Fruit fly (Drosophila melanogaster) whole organism, embryonic: Measurements from ENCODE around the gene CG10587.

Source experiments
- ATbp ChIP-seq: fragments of 200-800 bp; sonication (Bioruptor generic); optimal IDR thresholded peaks from 2 replicates; lab custom pipeline; 2017; ENCODE audit warnings: missing biosample characterization, mild to moderate bottlenecking, missing genetic modification characterization, missing genetic modification reagents
- Abd-B ChIP-seq: fragments of 200-800 bp; sonication (Bioruptor generic); optimal IDR thresholded peaks from 2 replicates; lab custom pipeline; 2018; ENCODE audit warnings: missing biosample characterization, mild to moderate bottlenecking, missing genetic modification characterization, moderate library complexity
- B-H1 ChIP-seq: fragments of 200-800 bp; sonication (Bioruptor generic); IDR thresholded peaks from 3 replicates; pipeline ENCODE4 v1.3.6; 2022; ENCODE audit warnings: missing biosample characterization, missing genetic modification characterization
- BtbVII ChIP-seq: fragments of 200-800 bp; sonication (Bioruptor generic); optimal IDR thresholded peaks from 3 replicates; lab custom pipeline; 2017; ENCODE audit warnings: missing biosample characterization, mild to moderate bottlenecking, missing genetic modification characterization
- CG1024 ChIP-seq: fragments of 200-800 bp; sonication (Bioruptor generic); IDR thresholded peaks from 2 replicates; pipeline ENCODE4 v1.3.6; 2022; ENCODE audit warnings: missing biosample characterization, missing genetic modification characterization
- CG10267 ChIP-seq: fragments of 200-800 bp; sonication (Bioruptor generic); optimal IDR thresholded peaks from 2 replicates; lab custom pipeline; 2018; ENCODE audit warnings: missing biosample characterization, mild to moderate bottlenecking, missing genetic modification characterization, moderate library complexity
- CG11504 ChIP-seq: fragments of 200-800 bp; sonication (Bioruptor generic); optimal IDR thresholded peaks from 3 replicates; lab custom pipeline; 2019; ENCODE audit warnings: missing biosample characterization, mild to moderate bottlenecking, missing genetic modification characterization, moderate library complexity
- CG13624 ChIP-seq: fragments of 200-800 bp; sonication (Bioruptor generic); optimal IDR thresholded peaks from 2 replicates; lab custom pipeline; 2016; ENCODE audit warnings: missing biosample characterization, missing genetic modification characterization
- CG14014 ChIP-seq: fragments of 200-800 bp; sonication (Bioruptor generic); IDR thresholded peaks from 2 replicates; pipeline ENCODE4 v1.3.6; 2022; ENCODE audit warnings: missing biosample characterization, missing genetic modification characterization
- CG14860 ChIP-seq: fragments of 200-800 bp; sonication (Bioruptor generic); IDR thresholded peaks from 3 replicates; pipeline ENCODE4 v1.3.6; 2022; ENCODE audit warnings: missing biosample characterization, missing genetic modification characterization; ENCODE audit not compliant: partially characterized antibody
- CG1602 ChIP-seq: fragments of 200-800 bp; sonication (Bioruptor generic); optimal IDR thresholded peaks from 3 replicates; lab custom pipeline; 2016; ENCODE audit warnings: missing biosample characterization, missing genetic modification characterization
- CG16779 ChIP-seq: fragments of 200-800 bp; sonication (Bioruptor generic); IDR thresholded peaks from 2 replicates; pipeline ENCODE4 v1.3.6; 2022; ENCODE audit warnings: missing biosample characterization, missing genetic modification characterization
- CG18599 ChIP-seq: fragments of 200-800 bp; sonication (Bioruptor generic); optimal IDR thresholded peaks from 3 replicates; lab custom pipeline; 2017; ENCODE audit warnings: missing biosample characterization, missing genetic modification characterization, mild to moderate bottlenecking, moderate library complexity, missing genetic modification reagents
- CG2202 ChIP-seq: fragments of 200-800 bp; sonication (Bioruptor generic); optimal IDR thresholded peaks from 2 replicates; lab custom pipeline; 2018; ENCODE audit warnings: missing biosample characterization, mild to moderate bottlenecking, missing genetic modification characterization
- D19B ChIP-seq: fragments of 200-800 bp; sonication (Bioruptor generic); optimal IDR thresholded peaks from 2 replicates; lab custom pipeline; 2017; ENCODE audit warnings: missing biosample characterization, mild to moderate bottlenecking, missing genetic modification characterization
- Deaf1 ChIP-seq: fragments of 200-800 bp; optimal IDR thresholded peaks from 3 replicates; lab custom pipeline; 2019; ENCODE audit warnings: missing biosample characterization, mild to moderate bottlenecking, missing genetic modification characterization, moderate library complexity
- Doc3 ChIP-seq: fragments of 200-800 bp; sonication (Bioruptor generic); IDR thresholded peaks from 3 replicates; pipeline ENCODE4 v1.3.6; 2022; ENCODE audit warnings: missing biosample characterization, missing genetic modification characterization; ENCODE audit not compliant: partially characterized antibody
- E2f2 ChIP-seq: fragments of 200-800 bp; sonication (Bioruptor generic); IDR thresholded peaks from 2 replicates; pipeline ENCODE4 v1.3.6; 2022; ENCODE audit warnings: missing biosample characterization, missing genetic modification characterization
- Ets65A ChIP-seq: fragments of 200-800 bp; sonication (Bioruptor generic); peaks from one replicate; lab custom pipeline; 2016; ENCODE audit warnings: missing biosample characterization, missing genetic modification characterization
- Fer2 ChIP-seq: fragments of 200-800 bp; sonication (Bioruptor generic); optimal IDR thresholded peaks from 2 replicates; lab custom pipeline; 2018; ENCODE audit warnings: missing biosample characterization, mild to moderate bottlenecking, missing genetic modification characterization, moderate library complexity
- Hand ChIP-seq: fragments of 200-800 bp; sonication (Bioruptor generic); optimal IDR thresholded peaks from 2 replicates; lab custom pipeline; 2017; ENCODE audit warnings: mild to moderate bottlenecking, missing biosample characterization, missing genetic modification reagents, missing genetic modification characterization
- HmgZ ChIP-seq: fragments of 200-800 bp; sonication (Bioruptor generic); optimal IDR thresholded peaks from 2 replicates; lab custom pipeline; 2018; ENCODE audit warnings: missing biosample characterization, mild to moderate bottlenecking, missing genetic modification characterization
- MBD-R2 ChIP-seq: fragments of 200-800 bp; sonication (Bioruptor generic); IDR thresholded peaks from 2 replicates; pipeline ENCODE4 v1.3.6; 2022; ENCODE audit warnings: missing biosample characterization, missing genetic modification characterization
- NC2β ChIP-seq: fragments of 200-800 bp; sonication (Bioruptor generic); optimal IDR thresholded peaks from 2 replicates; lab custom pipeline; 2016; ENCODE audit warnings: missing biosample characterization, missing genetic modification characterization
- Pdp1 ChIP-seq, 2 experiments: fragments of 200-800 bp; sonication (Bioruptor generic); optimal IDR thresholded peaks; 3 replicates each; lab custom pipeline; 2016; ENCODE audit warnings: missing biosample characterization in 2 of 2, missing genetic modification characterization in 2 of 2, mild to moderate bottlenecking in 1 of 2, moderate library complexity in 1 of 2
- Rfx ChIP-seq: fragments of 200-800 bp; sonication (Bioruptor generic); IDR thresholded peaks from 2 replicates; pipeline ENCODE4 v1.3.6; 2022; ENCODE audit warnings: missing biosample characterization, missing genetic modification characterization
- Scr ChIP-seq: fragments of 200-800 bp; sonication (Bioruptor generic); IDR thresholded peaks from 2 replicates; pipeline ENCODE4 v1.3.6; 2022; ENCODE audit warnings: missing biosample characterization, missing genetic modification characterization; ENCODE audit not compliant: partially characterized antibody
- Vsx1 ChIP-seq: fragments of 200-800 bp; sonication (Bioruptor generic); optimal IDR thresholded peaks from 2 replicates; lab custom pipeline; 2017; ENCODE audit warnings: missing biosample characterization, mild to moderate bottlenecking, missing genetic modification characterization, missing genetic modification reagents
- ap ChIP-seq: fragments of 200-800 bp; sonication (Bioruptor generic); IDR thresholded peaks from 2 replicates; pipeline ENCODE4 v1.3.6; 2022; ENCODE audit warnings: missing biosample characterization, missing genetic modification characterization
- bab2 ChIP-seq: fragments of 200-800 bp; sonication (Bioruptor generic); optimal IDR thresholded peaks from 2 replicates; lab custom pipeline; 2016; ENCODE audit warnings: missing biosample characterization, missing genetic modification characterization
- bcd ChIP-seq: fragments of 200-800 bp; sonication (Bioruptor generic); optimal IDR thresholded peaks from 2 replicates; lab custom pipeline; 2017; ENCODE audit warnings: missing biosample characterization, mild to moderate bottlenecking, missing genetic modification characterization
- cato ChIP-seq: fragments of 200-800 bp; sonication (Bioruptor generic); optimal IDR thresholded peaks from 2 replicates; lab custom pipeline; 2016; ENCODE audit warnings: missing biosample characterization, missing genetic modification characterization, borderline replicate concordance
- dmrt11E ChIP-seq: fragments of 200-800 bp; sonication (Bioruptor generic); optimal IDR thresholded peaks from 3 replicates; lab custom pipeline; 2018; ENCODE audit warnings: missing biosample characterization, mild to moderate bottlenecking, missing genetic modification characterization, moderate library complexity
- gro ChIP-seq: fragments of 200-800 bp; sonication (Bioruptor generic); optimal IDR thresholded peaks from 2 replicates; lab custom pipeline; 2016; ENCODE audit warnings: missing biosample characterization, missing genetic modification characterization
- hkb ChIP-seq, 2 experiments: fragments of 200-800 bp in 1 of 2; fragments of >200 bp in 1 of 2; sonication (Bioruptor generic) in 1 of 2; IDR thresholded peaks in 1 of 2; optimal IDR thresholded peaks in 1 of 2; 2 replicates each; pipeline versions ENCODE4 v1.3.6 to Lab custom; 2017 to 2022; ENCODE audit warnings: missing biosample characterization in 1 of 2, missing genetic modification characterization in 1 of 2
- ind ChIP-seq: fragments of 200-800 bp; sonication (Bioruptor generic); optimal IDR thresholded peaks from 3 replicates; lab custom pipeline; 2016; ENCODE audit warnings: missing biosample characterization, missing genetic modification characterization
- inv ChIP-seq: fragments of 200-800 bp; sonication (Bioruptor generic); IDR thresholded peaks from 2 replicates; pipeline ENCODE4 v1.3.6; 2022; ENCODE audit warnings: missing biosample characterization, missing genetic modification characterization; ENCODE audit not compliant: partially characterized antibody
- jumu ChIP-seq: fragments of 200-800 bp; sonication (Bioruptor generic); optimal IDR thresholded peaks from 3 replicates; lab custom pipeline; 2016; ENCODE audit warnings: missing biosample characterization, missing genetic modification characterization
- ken ChIP-seq: fragments of 200-800 bp; sonication (Bioruptor generic); IDR thresholded peaks from 3 replicates; pipeline ENCODE4 v1.3.6; 2022; ENCODE audit warnings: missing biosample characterization, missing genetic modification characterization
- klu ChIP-seq: fragments of 200-800 bp; sonication (Bioruptor generic); IDR thresholded peaks from 2 replicates; pipeline ENCODE4 v1.3.6; 2022; ENCODE audit warnings: missing biosample characterization, missing genetic modification characterization
- lab ChIP-seq: fragments of 200-800 bp; sonication (Bioruptor generic); optimal IDR thresholded peaks from 3 replicates; lab custom pipeline; 2017; ENCODE audit warnings: missing biosample characterization, missing genetic modification characterization, mild to moderate bottlenecking, moderate library complexity, missing genetic modification reagents
- maf-S ChIP-seq: fragments of 200-800 bp; sonication (Bioruptor generic); optimal IDR thresholded peaks from 2 replicates; lab custom pipeline; 2016; ENCODE audit warnings: missing biosample characterization, missing genetic modification characterization
- sens ChIP-seq: fragments of 200-800 bp; sonication (Bioruptor generic); peaks from one replicate; lab custom pipeline; 2016; ENCODE audit warnings: missing biosample characterization, missing genetic modification characterization
- seq ChIP-seq: fragments of 200-800 bp; sonication (Bioruptor generic); IDR thresholded peaks from 2 replicates; pipeline ENCODE4 v1.3.6; 2022; ENCODE audit warnings: missing biosample characterization, missing genetic modification characterization
- sob ChIP-seq: fragments of 200-800 bp; sonication (Bioruptor generic); IDR thresholded peaks from 2 replicates; pipeline ENCODE4 v1.3.6; 2022; ENCODE audit warnings: missing biosample characterization, missing genetic modification characterization
- tgo ChIP-seq: fragments of 200-800 bp; sonication (Bioruptor generic); IDR thresholded peaks from 3 replicates; pipeline ENCODE4 v1.3.6; 2022; ENCODE audit warnings: missing biosample characterization, missing genetic modification characterization
- tll ChIP-seq, 2 experiments: fragments of 200-800 bp in 1 of 2; fragments of >200 bp in 1 of 2; sonication (Bioruptor generic) in 1 of 2; optimal IDR thresholded peaks; 2 replicates each; lab custom pipeline; 2017 to 2019; ENCODE audit warnings: missing biosample characterization in 2 of 2, missing genetic modification characterization in 2 of 2, mild to moderate bottlenecking in 1 of 2, moderate library complexity in 1 of 2
- zf30C ChIP-seq: fragments of 200-800 bp; sonication (Bioruptor generic); optimal IDR thresholded peaks from 3 replicates; lab custom pipeline; 2018; ENCODE audit warnings: missing biosample characterization, mild to moderate bottlenecking, missing genetic modification characterization

CG10587 gene

dm6 chr3L:21009405-21010120 is 47.2 kb upstream of the CG10587 start (continued):
- 0 out of 2 replicates have a peak, but pooled peaks have one; percentile 39 for TF ChIP-seq E2f2 (GFP tag; lab: Robert Waterston, UW)
- TF ChIP-seq Abd-B (GFP tag; lab: Kevin White, UChicago): no peak
- TF ChIP-seq Pdp1 (GFP tag; optimal IDR thresholded peaks at IDR 0.05; lab: Kevin White, UChicago): peak; percentile 26 to 43
- TF ChIP-seq tll (GFP tag; optimal IDR thresholded peaks at IDR 0.05; lab: Kevin White, UChicago): no peak
- peak; percentile 58 for TF ChIP-seq Ets65A (GFP tag; lab: Kevin White, UChicago)
- TF ChIP-seq maf-S: peak; percentile 62
- TF ChIP-seq CG1024 (GFP tag; lab: Robert Waterston, UW): no peak
- no peak for TF ChIP-seq klu (GFP tag; lab: Robert Waterston, UW)
- TF ChIP-seq bcd: peak; percentile 37
- peak; percentile 57; the same call in 2 of the 3 replicates for TF ChIP-seq B-H1 (GFP tag; lab: Robert Waterston, UW)
- peak; percentile 4 for TF ChIP-seq CG10267 (tag; lab: Kevin White, UChicago)
- TF ChIP-seq BtbVII (GFP tag; lab: Kevin White, UChicago): no peak
- peak; percentile 56 for TF ChIP-seq CG14014 (GFP tag; lab: Robert Waterston, UW)
- no peak for TF ChIP-seq Hand
- TF ChIP-seq ap (GFP tag; lab: Robert Waterston, UW): peak; percentile 52; the same call in 1 of the 2 replicates
- peak; percentile 66; the same call in 1 of the 2 replicates for TF ChIP-seq seq (GFP tag; lab: Robert Waterston, UW)
- TF ChIP-seq sens (GFP tag; lab: Kevin White, UChicago): peak; percentile 94
- TF ChIP-seq MBD-R2 (GFP tag; lab: Robert Waterston, UW): peak; percentile 52; the same call in 1 of the 2 replicates
- TF ChIP-seq CG13624: peak; percentile 63
- no peak for TF ChIP-seq cato (GFP tag; lab: Kevin White, UChicago)
- no peak for TF ChIP-seq CG1602 (GFP tag; lab: Kevin White, UChicago)
- no peak for TF ChIP-seq inv
- TF ChIP-seq Deaf1: peak; percentile 18
- peak; percentile 16 for TF ChIP-seq dmrt11E (tag; lab: Kevin White, UChicago)
- peak; percentile 74 for TF ChIP-seq CG18599
- TF ChIP-seq D19B (GFP tag; lab: Kevin White, UChicago): no peak
- no peak for TF ChIP-seq CG16779 (GFP tag; lab: Robert Waterston, UW)
- peak; percentile 55; the same call in 1 of the 3 replicates for TF ChIP-seq ken (GFP tag; lab: Robert Waterston, UW)
- 0 out of 2 replicates have a peak, but pooled peaks have one; percentile 16 for TF ChIP-seq Scr (GFP tag; lab: Robert Waterston, UW)
- TF ChIP-seq lab (GFP tag; lab: Kevin White, UChicago): peak; percentile 70
- TF ChIP-seq Doc3 (GFP tag; lab: Robert Waterston, UW): no peak
- no peak for TF ChIP-seq CG2202 (tag; lab: Kevin White, UChicago)
- TF ChIP-seq Rfx (GFP tag; lab: Robert Waterston, UW): peak; percentile 68
- TF ChIP-seq NC2β (GFP tag; lab: Kevin White, UChicago): peak; percentile 58
- TF ChIP-seq Fer2 (tag; lab: Kevin White, UChicago): no peak
- peak; percentile 41; the same call in 1 of the 2 replicates for TF ChIP-seq sob
- peak; percentile 50 for TF ChIP-seq jumu (GFP tag; lab: Kevin White, UChicago)
- no peak for TF ChIP-seq CG14860 (GFP tag; lab: Robert Waterston, UW)
- TF ChIP-seq zf30C (GFP tag; lab: Kevin White, UChicago): no peak
- TF ChIP-seq HmgZ (tag; lab: Kevin White, UChicago): peak; percentile 47
- TF ChIP-seq ATbp: peak; percentile 47
- TF ChIP-seq gro (GFP tag; lab: Kevin White, UChicago): peak; percentile 18
- peak; percentile 20 for TF ChIP-seq bab2 (GFP tag; lab: Kevin White, UChicago)
- TF ChIP-seq CG11504 (tag; lab: Kevin White, UChicago): peak; percentile 41
- peak; percentile 15 for TF ChIP-seq Vsx1 (GFP tag; lab: Kevin White, UChicago)
- TF ChIP-seq ind (GFP tag; lab: Kevin White, UChicago): peak; percentile 44
- TF ChIP-seq hkb (optimal IDR thresholded peaks at IDR 0.05; lab: Kevin White, UChicago): no peak
- TF ChIP-seq hkb (GFP tag; IDR thresholded peaks at IDR 0.05; lab: Robert Waterston, UW): peak; percentile 70
- peak; percentile 70 for TF ChIP-seq tgo (GFP tag; lab: Robert Waterston, UW)
